Fruit fly (Drosophila melanogaster): ENCODE results near the gene CG12481.

dm6 chrX:14180728-14181127 lies 6.3 kb upstream of the CG12481 start, which contains the start of gene CG11584:
- no peak for TF ChIP-seq CTCF (optimal IDR thresholded peaks at IDR 0.05)
- TF ChIP-seq CG8478 (optimal IDR thresholded peaks at IDR 0.05) = no peak

Measured in S2 (cell line).